Fruit fly (Drosophila melanogaster) whole organism, embryonic: ENCODE results near the gene Cwc25.

ENCODE experiments used
- Asciz ChIP-seq: fragments of 200-800 bp; sonication (Bioruptor generic); optimal IDR thresholded peaks from 2 replicates; lab custom pipeline; 2017; ENCODE audit warnings: missing biosample characterization, mild to moderate bottlenecking, missing genetic modification characterization, missing genetic modification reagents
- Bdp1 ChIP-seq: fragments of 200-800 bp; sonication (Bioruptor generic); optimal IDR thresholded peaks from 3 replicates; lab custom pipeline; 2016; ENCODE audit warnings: missing biosample characterization, missing genetic modification characterization
- Blimp-1 ChIP-seq: fragments of 200-800 bp; sonication (Bioruptor generic); optimal IDR thresholded peaks from 3 replicates; lab custom pipeline; 2018; ENCODE audit warnings: missing biosample characterization, missing genetic modification characterization, mild to moderate bottlenecking, moderate library complexity, missing genetic modification reagents
- C15 ChIP-seq: fragments of 200-800 bp; sonication (Bioruptor generic); IDR thresholded peaks from 3 replicates; pipeline ENCODE4 v1.3.6; 2022; ENCODE audit warnings: missing biosample characterization, missing genetic modification characterization
- CG10274 ChIP-seq: fragments of 200-800 bp; sonication (Bioruptor generic); optimal IDR thresholded peaks from 3 replicates; lab custom pipeline; 2017; ENCODE audit warnings: missing biosample characterization, mild to moderate bottlenecking, missing genetic modification characterization
- CG10543 ChIP-seq: fragments of 200-800 bp; sonication (Bioruptor generic); optimal IDR thresholded peaks from 3 replicates; lab custom pipeline; 2017; ENCODE audit warnings: missing biosample characterization, mild to moderate bottlenecking, missing genetic modification characterization, moderate library complexity
- CG12071 ChIP-seq: fragments of 200-800 bp; sonication (Bioruptor generic); optimal IDR thresholded peaks from 3 replicates; lab custom pipeline; 2018; ENCODE audit warnings: missing biosample characterization, mild to moderate bottlenecking, missing genetic modification characterization
- CG12744 ChIP-seq: fragments of 200-800 bp; sonication (Bioruptor generic); optimal IDR thresholded peaks from 2 replicates; lab custom pipeline; 2016; ENCODE audit warnings: missing biosample characterization, missing genetic modification characterization
- CG12769 ChIP-seq: fragments of 200-800 bp; sonication (Bioruptor generic); optimal IDR thresholded peaks from 2 replicates; lab custom pipeline; 2019; ENCODE audit warnings: missing biosample characterization, mild to moderate bottlenecking, missing genetic modification characterization, moderate library complexity
- CG14667 ChIP-seq: fragments of 200-800 bp; sonication (Bioruptor generic); IDR thresholded peaks from 2 replicates; pipeline ENCODE4 v1.3.6; 2022; ENCODE audit warnings: missing biosample characterization, missing genetic modification characterization
- CG15269 ChIP-seq: fragments of 200-800 bp; sonication (Bioruptor generic); optimal IDR thresholded peaks from 2 replicates; lab custom pipeline; 2018; ENCODE audit warnings: missing biosample characterization, mild to moderate bottlenecking, missing genetic modification characterization, moderate library complexity
- CG17328 ChIP-seq: fragments of 200-800 bp; sonication (Bioruptor generic); IDR thresholded peaks from 2 replicates; pipeline ENCODE4 v1.3.6; 2022; ENCODE audit warnings: missing biosample characterization, missing genetic modification characterization
- CG2116 ChIP-seq: fragments of 200-800 bp; sonication (Bioruptor generic); optimal IDR thresholded peaks from 3 replicates; lab custom pipeline; 2018; ENCODE audit warnings: missing biosample characterization, mild to moderate bottlenecking, missing genetic modification characterization
- CG31388 ChIP-seq: fragments of 200-800 bp; sonication (Bioruptor generic); optimal IDR thresholded peaks from 2 replicates; lab custom pipeline; 2016; ENCODE audit warnings: missing biosample characterization, missing genetic modification characterization
- CG32532 ChIP-seq: fragments of 200-800 bp; sonication (Bioruptor generic); IDR thresholded peaks from 2 replicates; pipeline ENCODE4 v1.3.6; 2022; ENCODE audit warnings: missing biosample characterization, missing genetic modification characterization
- CG3281 ChIP-seq: fragments of 200-800 bp; sonication (Bioruptor generic); optimal IDR thresholded peaks from 3 replicates; lab custom pipeline; 2017; ENCODE audit warnings: missing biosample characterization, mild to moderate bottlenecking, missing genetic modification characterization
- CG33213 ChIP-seq: fragments of 200-800 bp; sonication (Bioruptor generic); optimal IDR thresholded peaks from 3 replicates; lab custom pipeline; 2016; ENCODE audit warnings: missing biosample characterization, missing genetic modification characterization
- CG4707 ChIP-seq: fragments of 200-800 bp; sonication (Bioruptor generic); optimal IDR thresholded peaks from 2 replicates; lab custom pipeline; 2018; ENCODE audit warnings: missing biosample characterization, mild to moderate bottlenecking, missing genetic modification characterization, moderate library complexity
- CG4820 ChIP-seq: fragments of 200-800 bp; sonication (Bioruptor generic); optimal IDR thresholded peaks from 3 replicates; lab custom pipeline; 2016; ENCODE audit warnings: missing biosample characterization, missing genetic modification characterization
- CG5180 ChIP-seq: fragments of 200-800 bp; sonication (Bioruptor generic); optimal IDR thresholded peaks from 3 replicates; lab custom pipeline; 2017; ENCODE audit warnings: missing biosample characterization, missing genetic modification characterization, mild to moderate bottlenecking, moderate library complexity, missing genetic modification reagents
- CG5245 ChIP-seq: fragments of 200-800 bp; sonication (Bioruptor generic); optimal IDR thresholded peaks from 3 replicates; lab custom pipeline; 2016; ENCODE audit warnings: missing biosample characterization, missing genetic modification characterization
- CG8388 ChIP-seq: fragments of 200-800 bp; sonication (Bioruptor generic); optimal IDR thresholded peaks from 2 replicates; lab custom pipeline; 2019; ENCODE audit warnings: missing biosample characterization, mild to moderate bottlenecking, missing genetic modification characterization, moderate library complexity
- CG9797 ChIP-seq: fragments of 200-800 bp; sonication (Bioruptor generic); optimal IDR thresholded peaks from 3 replicates; lab custom pipeline; 2018; ENCODE audit warnings: missing biosample characterization, mild to moderate bottlenecking, missing genetic modification characterization
- Dll ChIP-seq: fragments of 200-800 bp; sonication (Bioruptor generic); IDR thresholded peaks from 4 replicates; pipeline ENCODE4 v1.3.6; 2022; ENCODE audit warnings: missing biosample characterization, missing genetic modification characterization; ENCODE audit not compliant: partially characterized antibody
- Dp ChIP-seq: fragments of 200-800 bp; sonication (Bioruptor generic); optimal IDR thresholded peaks from 2 replicates; lab custom pipeline; 2018; ENCODE audit warnings: missing biosample characterization, mild to moderate bottlenecking, missing genetic modification characterization, moderate library complexity
- Dref ChIP-seq: fragments of 200-800 bp; sonication (Bioruptor generic); IDR thresholded peaks from 2 replicates; pipeline ENCODE4 v1.3.6; 2022; ENCODE audit warnings: missing biosample characterization, missing genetic modification characterization
- H15 ChIP-seq: fragments of 200-800 bp; sonication (Bioruptor generic); IDR thresholded peaks from 3 replicates; pipeline ENCODE4 v1.3.6; 2022; ENCODE audit warnings: missing biosample characterization, missing genetic modification characterization
- HHEX ChIP-seq: fragments of 200-800 bp; sonication (Bioruptor generic); optimal IDR thresholded peaks from 3 replicates; lab custom pipeline; 2017; ENCODE audit warnings: missing biosample characterization, mild to moderate bottlenecking, missing genetic modification characterization, missing genetic modification reagents
- MTF-1 ChIP-seq: fragments of 200-800 bp; sonication (Bioruptor generic); optimal IDR thresholded peaks from 2 replicates; lab custom pipeline; 2018; ENCODE audit warnings: missing biosample characterization, mild to moderate bottlenecking, missing genetic modification characterization, borderline replicate concordance
- Nf-YC ChIP-seq: fragments of 200-800 bp; optimal IDR thresholded peaks from 3 replicates; lab custom pipeline; 2019; ENCODE audit warnings: missing biosample characterization, mild to moderate bottlenecking, missing genetic modification characterization, moderate library complexity
- Rfx ChIP-seq: fragments of 200-800 bp; sonication (Bioruptor generic); IDR thresholded peaks from 2 replicates; pipeline ENCODE4 v1.3.6; 2022; ENCODE audit warnings: missing biosample characterization, missing genetic modification characterization
- Sox100B ChIP-seq: fragments of 200-800 bp; sonication (Bioruptor generic); optimal IDR thresholded peaks from 3 replicates; lab custom pipeline; 2018; ENCODE audit warnings: missing biosample characterization, mild to moderate bottlenecking, missing genetic modification characterization
- Sox102F ChIP-seq: fragments of 200-800 bp; sonication (Bioruptor generic); optimal IDR thresholded peaks from 2 replicates; lab custom pipeline; 2018; ENCODE audit warnings: missing biosample characterization, mild to moderate bottlenecking, missing genetic modification characterization, moderate library complexity
- Trl ChIP-seq, 3 experiments: fragments of >200 bp in 2 of 3; fragments of 200-800 bp in 1 of 3; sonication (Bioruptor generic) in 1 of 3; optimal IDR thresholded peaks; 2 replicates in 1 of 3; 3 replicates in 2 of 3; lab custom pipeline; 2016 to 2017; ENCODE audit warnings: missing biosample characterization in 1 of 3, missing genetic modification characterization in 1 of 3
- ato ChIP-seq: fragments of 200-800 bp; sonication (Bioruptor generic); IDR thresholded peaks from 2 replicates; pipeline ENCODE4 v1.3.6; 2022; ENCODE audit warnings: missing biosample characterization, missing genetic modification characterization; ENCODE audit not compliant: partially characterized antibody
- en ChIP-seq: fragments of 200-800 bp; sonication (Bioruptor generic); optimal IDR thresholded peaks from 2 replicates; lab custom pipeline; 2016; ENCODE audit warnings: missing biosample characterization, missing genetic modification characterization
- eyg ChIP-seq: fragments of 200-800 bp; sonication (Bioruptor generic); optimal IDR thresholded peaks from 3 replicates; lab custom pipeline; 2016; ENCODE audit warnings: missing biosample characterization, missing genetic modification characterization
- fd102C ChIP-seq: fragments of 200-800 bp; sonication (Bioruptor generic); optimal IDR thresholded peaks from 2 replicates; lab custom pipeline; 2018; ENCODE audit warnings: missing biosample characterization, mild to moderate bottlenecking, missing genetic modification characterization, moderate library complexity
- gem ChIP-seq: fragments of 200-800 bp; sonication (Bioruptor generic); optimal IDR thresholded peaks from 2 replicates; lab custom pipeline; 2019; ENCODE audit warnings: missing biosample characterization, mild to moderate bottlenecking, missing genetic modification characterization, moderate library complexity
- gfzf ChIP-seq: fragments of 200-800 bp; sonication (Bioruptor generic); optimal IDR thresholded peaks from 2 replicates; lab custom pipeline; 2016; ENCODE audit warnings: missing biosample characterization, mild to moderate bottlenecking, missing genetic modification characterization, moderate library complexity
- grau ChIP-seq: fragments of 200-800 bp; optimal IDR thresholded peaks from 3 replicates; lab custom pipeline; 2019; ENCODE audit warnings: missing biosample characterization, mild to moderate bottlenecking, missing genetic modification characterization, moderate library complexity
- jigr1 ChIP-seq: fragments of 200-800 bp; sonication (Bioruptor generic); IDR thresholded peaks from 3 replicates; pipeline ENCODE4 v1.3.6; 2022; ENCODE audit warnings: missing biosample characterization, missing genetic modification characterization
- run ChIP-seq: fragments of 200-800 bp; sonication (Bioruptor generic); optimal IDR thresholded peaks from 3 replicates; lab custom pipeline; 2018; ENCODE audit warnings: missing biosample characterization, mild to moderate bottlenecking, missing genetic modification characterization
- sens ChIP-seq: fragments of 200-800 bp; sonication (Bioruptor generic); peaks from one replicate; lab custom pipeline; 2016; ENCODE audit warnings: missing biosample characterization, missing genetic modification characterization
- sim ChIP-seq: fragments of 200-800 bp; sonication (Bioruptor generic); IDR thresholded peaks from 2 replicates; pipeline ENCODE4 v1.3.6; 2022; ENCODE audit warnings: missing biosample characterization, missing genetic modification characterization
- sisA ChIP-seq: fragments of 200-800 bp; sonication (Bioruptor generic); IDR thresholded peaks from 2 replicates; pipeline ENCODE4 v1.3.6; 2022; ENCODE audit warnings: missing biosample characterization, missing genetic modification characterization
- tgo ChIP-seq: fragments of 200-800 bp; sonication (Bioruptor generic); IDR thresholded peaks from 3 replicates; pipeline ENCODE4 v1.3.6; 2022; ENCODE audit warnings: missing biosample characterization, missing genetic modification characterization
- ttk ChIP-seq: fragments of 200-800 bp; sonication (Bioruptor generic); IDR thresholded peaks from 2 replicates; pipeline ENCODE4 v2.1.2; 2022; ENCODE audit warnings: missing biosample characterization, missing genetic modification characterization
- tup ChIP-seq: fragments of 200-800 bp; sonication (Bioruptor generic); optimal IDR thresholded peaks from 2 replicates; lab custom pipeline; 2016; ENCODE audit warnings: missing biosample characterization, mild to moderate bottlenecking, missing genetic modification characterization, moderate library complexity
- vfl ChIP-seq: fragments of 200-800 bp; sonication (Bioruptor generic); optimal IDR thresholded peaks from 2 replicates; lab custom pipeline; 2016; ENCODE audit warnings: missing biosample characterization, missing genetic modification characterization
- vvl ChIP-seq: fragments of 200-800 bp; sonication (Bioruptor generic); IDR thresholded peaks from 2 replicates; pipeline ENCODE4 v1.3.6; 2022; ENCODE audit warnings: missing biosample characterization, missing genetic modification characterization

Gene Cwc25

DNA sequence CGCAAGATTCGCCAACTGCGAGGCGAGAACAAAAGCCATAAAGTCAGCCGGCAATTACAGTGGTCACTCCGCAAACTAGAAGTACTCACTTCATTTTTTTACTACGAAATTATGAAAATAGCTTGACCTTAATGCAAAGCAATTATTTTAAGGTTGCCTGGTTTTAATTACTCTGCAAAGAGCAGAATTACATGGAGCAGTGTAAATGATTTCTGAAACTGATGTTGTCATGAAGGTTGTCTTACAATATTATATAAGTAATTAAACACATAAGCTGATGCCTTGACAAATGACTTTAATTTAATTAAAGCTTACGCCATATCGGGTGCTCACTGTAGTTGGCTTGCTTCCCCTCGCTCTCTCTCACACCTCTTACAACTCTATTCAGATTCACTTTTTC lies 10.7 kb upstream of the Cwc25 start (continued):
- TF ChIP-seq vfl (GFP tag; lab: Kevin White, UChicago) (peak; percentile 24), en (GFP tag; lab: Kevin White, UChicago) (no peak), Nf-YC (tag; lab: Kevin White, UChicago) (no peak), vvl (GFP tag; lab: Robert Waterston, UW) (peak; percentile 50), CG15269 (tag; lab: Kevin White, UChicago) (peak; percentile 44), Blimp-1 (GFP tag; lab: Kevin White, UChicago) (peak; percentile 55), tup (GFP tag; lab: Kevin White, UChicago) (no peak), CG14667 (GFP tag; lab: Robert Waterston, UW) (no peak), CG5180 (GFP tag; lab: Kevin White, UChicago) (no peak), Asciz (GFP tag; lab: Kevin White, UChicago) (peak; percentile 2), CG32532 (GFP tag; lab: Robert Waterston, UW) (peak; percentile 71), grau (tag; lab: Kevin White, UChicago) (peak; percentile 89), sens (GFP tag; lab: Kevin White, UChicago) (peak; percentile 88), sim (no peak), sisA (no peak), CG12071 (GFP tag; lab: Kevin White, UChicago) (peak; percentile 6), Sox102F (GFP tag; lab: Kevin White, UChicago) (peak; percentile 43), ttk (GFP tag; lab: Robert Waterston, UW) (no peak), eyg (GFP tag; lab: Kevin White, UChicago) (no peak), run (no peak), Sox100B (no peak), CG4707 (GFP tag; lab: Kevin White, UChicago) (no peak), CG8388 (GFP tag; lab: Kevin White, UChicago) (no peak), H15 (GFP tag; lab: Robert Waterston, UW) (no peak), CG10274 (GFP tag; lab: Kevin White, UChicago) (no peak), jigr1 (GFP tag; lab: Robert Waterston, UW) (no peak), CG2116 (no peak), CG12769 (peak; percentile 50), CG4820 (GFP tag; lab: Kevin White, UChicago) (peak; percentile 30), CG12744 (GFP tag; lab: Kevin White, UChicago) (peak; percentile 23), C15 (GFP tag; lab: Robert Waterston, UW) (no peak), CG3281 (GFP tag; lab: Kevin White, UChicago) (peak; percentile 85), gem (tag; lab: Kevin White, UChicago) (peak; percentile 68), fd102C (GFP tag; lab: Kevin White, UChicago) (no peak), tgo (GFP tag; lab: Robert Waterston, UW) (peak; percentile 22; the same call in 2 of the 3 replicates), Trl (optimal IDR thresholded peaks at IDR 0.05; lab: Kevin White, UChicago) (no peak), Trl (GFP tag; optimal IDR thresholded peaks at IDR 0.05; lab: Kevin White, UChicago) (no peak), Dp (GFP tag; lab: Kevin White, UChicago) (no peak), CG9797 (GFP tag; lab: Kevin White, UChicago) (no peak), Dref (GFP tag; lab: Robert Waterston, UW) (no peak), HHEX (GFP tag; lab: Kevin White, UChicago) (peak; percentile 48), CG17328 (GFP tag; lab: Robert Waterston, UW) (peak; percentile 17; the same call in 1 of the 2 replicates), CG10543 (GFP tag; lab: Kevin White, UChicago) (no peak), Bdp1 (peak; percentile 2), CG33213 (GFP tag; lab: Kevin White, UChicago) (no peak), MTF-1 (GFP tag; lab: Kevin White, UChicago) (no peak), ato (GFP tag; lab: Robert Waterston, UW) (no peak), gfzf (GFP tag; lab: Kevin White, UChicago) (no peak), CG5245 (no peak), Rfx (GFP tag; lab: Robert Waterston, UW) (peak; percentile 73), CG31388 (GFP tag; lab: Kevin White, UChicago) (no peak), Dll (GFP tag; lab: Robert Waterston, UW) (no peak)
